Fruit fly (Drosophila melanogaster) whole organism, larva: ENCODE measurements around the gene Nuf2.
A peak's percentile ranks its signal among the peaks of the same experiment; 100 is the strongest.

ENCODE experiments used
- noc ChIP-seq: fragments of 200-800 bp; sonication (Bioruptor generic); optimal IDR thresholded peaks from 3 replicates; lab custom pipeline; 2019; ENCODE audit warnings: missing biosample characterization, mild to moderate bottlenecking, missing genetic modification characterization, moderate library complexity

The Nuf2 gene

dm6 chr2L:7071862-7072261, 6.2 kb upstream of the Nuf2 start:
- no peak for TF ChIP-seq noc (tag; lab: Kevin White, UChicago)

- no peak for TF ChIP-seq noc (tag; lab: Kevin White, UChicago)
Observed at dm6 chr2L:7071219-7071618, 5.6 kb upstream of the Nuf2 start.

dm6 chr2L:7067683-7068082, 2.0 kb upstream of the Nuf2 start, which contains the start of gene Ugt307A1:
Ugt307A1 (plus strand) TSS chr2L:7067983.
- TF ChIP-seq noc (tag; lab: Kevin White, UChicago): no peak

dm6 chr2L:7063721-7064179, 1.9 kb downstream of the Nuf2 start, which contains the start of gene Sem1:
Sem1 (plus strand) TSS chr2L:7063986.
- no peak for TF ChIP-seq noc (tag; lab: Kevin White, UChicago)

dm6 chr2L:7060751-7061150, 4.9 kb downstream of the Nuf2 start, which contains the start of gene Mst27D:
Mst27D (minus strand) TSS chr2L:7060851.
- no peak for TF ChIP-seq noc (tag; lab: Kevin White, UChicago)

dm6 chr2L:7056189-7056926, 9.3 kb downstream of the Nuf2 start, which contains the start of gene Mnn1:
Mnn1 (plus strand) TSS chr2L:7056301.
- TF ChIP-seq noc (tag; lab: Kevin White, UChicago): no peak

dm6 chr2L:7051740-7052139, 13.9 kb downstream of the Nuf2 start:
- TF ChIP-seq noc (tag; lab: Kevin White, UChicago): no peak

dm6 chr2L:7050492-7051182, 15.0 kb downstream of the Nuf2 start:
- TF ChIP-seq noc (tag; lab: Kevin White, UChicago): no peak

dm6 chr2L:7049680-7050289, 15.9 kb downstream of the Nuf2 start:
- TF ChIP-seq noc (tag; lab: Kevin White, UChicago): no peak

- peak; percentile 60 for TF ChIP-seq noc (tag; lab: Kevin White, UChicago)
Observed at dm6 chr2L:7049009-7049647, 16.5 kb downstream of the Nuf2 start.

dm6 chr2L:7047703-7048102, 17.9 kb downstream of the Nuf2 start:
- peak; percentile 67 for TF ChIP-seq noc (tag; lab: Kevin White, UChicago)

dm6 chr2L:7043039-7043905, 22.4 kb downstream of the Nuf2 start:
- TF ChIP-seq noc (tag; lab: Kevin White, UChicago): peak; percentile 46

- peak; percentile 64 for TF ChIP-seq noc (tag; lab: Kevin White, UChicago)
Observed at dm6 chr2L:7042150-7042811, 23.4 kb downstream of the Nuf2 start.

- TF ChIP-seq noc (tag; lab: Kevin White, UChicago): peak; percentile 72
Observed at dm6 chr2L:7039342-7039684, 26.3 kb downstream of the Nuf2 start.
